Fruit fly (Drosophila melanogaster) whole organism, prepupa: ENCODE results near the gene CG15418.

Experiments used
- CG6276 ChIP-seq: fragments of 200-800 bp; sonication (Bioruptor generic); optimal IDR thresholded peaks from 2 replicates; lab custom pipeline; 2017; ENCODE audit warnings: missing biosample characterization, mild to moderate bottlenecking, missing genetic modification characterization
- Met ChIP-seq: fragments of 200-800 bp; sonication (Bioruptor generic); optimal IDR thresholded peaks from 3 replicates; lab custom pipeline; 2016; ENCODE audit warnings: missing biosample characterization, missing genetic modification characterization

dm6 chr2L:3657349-3658142 lies 36.0 kb upstream of the CG15418 start:
- TF ChIP-seq CG6276 (no peak), Met (GFP tag; lab: Kevin White, UChicago) (no peak)
